Fruit fly (Drosophila melanogaster) whole organism: ENCODE results near the gene CG14933.

Experiments
- CG8478 ChIP-seq: fragments of >200 bp; optimal IDR thresholded peaks from 2 replicates; lab custom pipeline; 2018; ENCODE audit warnings: inconsistent platforms
- Dll ChIP-seq: fragments of >200 bp; optimal IDR thresholded peaks from 2 replicates; lab custom pipeline; 2017
- EcR ChIP-seq, 2 experiments: fragments of >200 bp; optimal IDR thresholded peaks; 2 replicates each; lab custom pipeline; 2017; ENCODE audit warnings: missing biosample characterization in 2 of 2, missing genetic modification characterization in 2 of 2, missing genetic modification reagents in 2 of 2
- psq ChIP-seq: fragments of >200 bp; optimal IDR thresholded peaks from 2 replicates; lab custom pipeline; 2017

dm6 chr2L:11797127-11797526 lies 45.5 kb upstream of the CG14933 start:
- TF ChIP-seq CG8478, result no peak
- no peak for TF ChIP-seq EcR (GFP tag; optimal IDR thresholded peaks at IDR 0.05; lab: Kevin White, UChicago)
- TF ChIP-seq psq (lab: Kevin White, UChicago), result no peak
- no peak for TF ChIP-seq Dll (lab: Kevin White, UChicago)
